Fruit fly (Drosophila melanogaster): ENCODE data around the gene CG5953.
A peak's percentile ranks its signal among the peaks of the same experiment; 100 is the strongest.

Gene CG5953

dm6 chr2L:16542997-16543593 is 10.4 kb upstream of the CG5953 start (continued):
- TF ChIP-seq CG8924 (tag; optimal IDR thresholded peaks at IDR 0.05), result peak; percentile 51
- TF ChIP-seq CG10209 (GFP tag; optimal IDR thresholded peaks at IDR 0.05), result peak; percentile 84
- no peak for TF ChIP-seq ara (GFP tag; IDR thresholded peaks at IDR 0.05)
- TF ChIP-seq sna (GFP tag; IDR thresholded peaks at IDR 0.05; ENCODE audit: partially characterized antibody), result no peak
- TF ChIP-seq CG12071 (GFP tag; optimal IDR thresholded peaks at IDR 0.05), result peak; percentile 93
- peak; percentile 73 for TF ChIP-seq CG11723 (GFP tag; optimal IDR thresholded peaks at IDR 0.05)
- no peak for TF ChIP-seq CG4360 (GFP tag; IDR thresholded peaks at IDR 0.05)
- peak; percentile 84 for TF ChIP-seq CG17385 (GFP tag; optimal IDR thresholded peaks at IDR 0.05)
- no peak for TF ChIP-seq CG7963 (GFP tag; IDR thresholded peaks at IDR 0.05; ENCODE audit: partially characterized antibody)
- peak; percentile 59 for TF ChIP-seq CG8290 (GFP tag; optimal IDR thresholded peaks at IDR 0.05)
- peak; percentile 32 to 92 for TF ChIP-seq CG8290 (tag; optimal IDR thresholded peaks at IDR 0.05)
- TF ChIP-seq CG11247 (GFP tag; IDR thresholded peaks at IDR 0.05), result no peak
- peak; percentile 54 to 85 for TF ChIP-seq chif (GFP tag; optimal IDR thresholded peaks at IDR 0.05)
- TF ChIP-seq slou (GFP tag; optimal IDR thresholded peaks at IDR 0.05), result peak; percentile 68
- TF ChIP-seq emc (GFP tag; optimal IDR thresholded peaks at IDR 0.05), result no peak
- TF ChIP-seq pros (GFP tag; optimal IDR thresholded peaks at IDR 0.05), result no peak

DNA sequence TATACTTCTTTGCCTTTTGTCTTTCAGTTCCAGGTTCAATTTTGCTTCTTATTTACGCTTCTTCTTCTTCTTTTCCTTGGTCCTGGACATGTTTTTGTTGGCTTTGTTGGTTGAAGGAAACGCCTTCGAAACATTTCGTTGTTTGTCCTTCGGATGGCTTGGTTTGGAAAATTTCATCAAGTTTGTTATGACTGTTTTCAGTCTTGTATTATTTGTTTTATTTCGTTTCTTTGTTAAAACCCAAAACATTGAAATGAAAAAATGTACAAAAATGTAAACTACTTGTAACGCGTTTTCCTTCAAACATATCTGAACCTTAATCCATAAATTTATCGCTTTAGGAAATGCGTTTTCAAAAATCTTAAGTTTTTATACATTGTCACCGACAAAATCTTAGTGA is 9.6 kb upstream of the CG5953 start, which contains the start of gene CG31816:
Gene CG31816 (plus strand): TSS at position 301 of the 400 bp plus-strand sequence.
- TF ChIP-seq fru (optimal IDR thresholded peaks at IDR 0.05) (no peak), TFAM (GFP tag; optimal IDR thresholded peaks at IDR 0.05) (no peak), CG1529 (GFP tag; optimal IDR thresholded peaks at IDR 0.05) (no peak), ab (GFP tag; optimal IDR thresholded peaks at IDR 0.05) (no peak), pan (optimal IDR thresholded peaks at IDR 0.05) (no peak), pan (GFP tag; optimal IDR thresholded peaks at IDR 0.05 in 1 of 2, IDR thresholded peaks at IDR 0.05 in 1 of 2) (no peak), CG6272 (GFP tag; IDR thresholded peaks at IDR 0.05) (no peak), Nf-YC (tag; optimal IDR thresholded peaks at IDR 0.05) (no peak), btn (GFP tag; optimal IDR thresholded peaks at IDR 0.05) (no peak), CG11560 (tag; IDR thresholded peaks at IDR 0.05) (no peak), otp (GFP tag; IDR thresholded peaks at IDR 0.05) (no peak), Sry-β (GFP tag; optimal IDR thresholded peaks at IDR 0.05) (no peak), Hey (tag; optimal IDR thresholded peaks at IDR 0.05) (no peak), CG1832 (GFP tag; optimal IDR thresholded peaks at IDR 0.05) (no peak)

DNA sequence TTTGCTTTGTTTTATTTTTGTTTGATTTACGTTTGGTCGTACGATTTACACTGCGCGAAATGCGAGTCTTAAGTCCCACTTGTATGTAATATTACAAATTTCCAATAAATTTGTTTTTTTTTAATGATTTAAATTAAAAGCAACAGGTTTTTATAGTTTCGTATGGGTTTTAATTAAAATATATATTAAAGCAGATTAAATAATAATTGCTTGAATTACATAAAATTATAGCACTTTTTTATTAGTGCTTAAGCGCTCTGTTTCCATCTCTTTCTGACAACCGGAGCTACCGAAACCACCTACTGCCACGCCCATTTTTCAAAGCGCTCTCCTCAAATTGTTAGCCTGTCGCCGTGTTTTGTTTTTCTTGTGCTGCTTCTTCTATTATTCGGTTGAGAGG is 9.1 kb upstream of the CG5953 start:
- TF ChIP-seq Vsx1 (GFP tag; optimal IDR thresholded peaks at IDR 0.05), result no peak
- TF ChIP-seq nau (GFP tag; optimal IDR thresholded peaks at IDR 0.05), result no peak
- TF ChIP-seq CG2678 (tag; optimal IDR thresholded peaks at IDR 0.05), result peak; percentile 20
- TF ChIP-seq CG30020 (tag; optimal IDR thresholded peaks at IDR 0.05), result no peak
- TF ChIP-seq CG11695 (GFP tag; IDR thresholded peaks at IDR 0.05), result no peak
- no peak for TF ChIP-seq BEAF-32 (GFP tag; optimal IDR thresholded peaks at IDR 0.05)
- peak; percentile 16 for TF ChIP-seq lilli (GFP tag; optimal IDR thresholded peaks at IDR 0.05)
- no peak for TF ChIP-seq CG8478 (optimal IDR thresholded peaks at IDR 0.05)
- peak; percentile 1 for TF ChIP-seq ATbp (GFP tag; optimal IDR thresholded peaks at IDR 0.05)
- TF ChIP-seq Rfx (GFP tag; IDR thresholded peaks at IDR 0.05), result peak; percentile 30; the same call in 1 of the 2 replicates
- TF ChIP-seq CG12744 (GFP tag; optimal IDR thresholded peaks at IDR 0.05), result no peak
- no peak for TF ChIP-seq nerfin-1 (tag; optimal IDR thresholded peaks at IDR 0.05)
- no peak for TF ChIP-seq Ravus (GFP tag; IDR thresholded peaks at IDR 0.05)
- no peak for TF ChIP-seq az2 (GFP tag; optimal IDR thresholded peaks at IDR 0.05)
- 0 out of 3 replicates have a peak, but pooled peaks have one; percentile 26 for TF ChIP-seq Dbx (GFP tag; IDR thresholded peaks at IDR 0.05)
- no peak for TF ChIP-seq kah (GFP tag; optimal IDR thresholded peaks at IDR 0.05)
- TF ChIP-seq grn (GFP tag; optimal IDR thresholded peaks at IDR 0.05), result no peak
- TF ChIP-seq CG7556 (GFP tag; optimal IDR thresholded peaks at IDR 0.05), result peak; percentile 28
- no peak for TF ChIP-seq insv (GFP tag; optimal IDR thresholded peaks at IDR 0.05)
- no peak for TF ChIP-seq CG9437 (GFP tag; optimal IDR thresholded peaks at IDR 0.05)
- TF ChIP-seq yki (optimal IDR thresholded peaks at IDR 0.05), result no peak
- TF ChIP-seq pfk (GFP tag; optimal IDR thresholded peaks at IDR 0.05), result no peak
